Worm (Caenorhabditis elegans) whole organism, L4 larva: ENCODE measurements around the gene rnp-9.
"Not testable (repeated sequence)": the region's sequence is repeated elsewhere in the genome, so short reads cannot be mapped to it uniquely, and the experiment has no call there.

ENCODE experiments used
- F26F4.8 ChIP-seq: fragments of 200-800 bp; sonication (Bioruptor generic); conservative IDR thresholded peaks from 2 replicates; pipeline ENCODE4 v1.3.6; 2022; ENCODE audit warnings: missing genetic modification characterization, missing compliant biosample characterization
- F37D6.2 ChIP-seq: sonication (generic microtip); optimal IDR thresholded peaks from 2 replicates; lab custom pipeline; 2016; ENCODE audit warnings: mild to moderate bottlenecking, missing genetic modification characterization, missing compliant biosample characterization
- F44E2.7 ChIP-seq: fragments of 200-800 bp; sonication (Bioruptor generic); IDR thresholded peaks from 2 replicates; pipeline ENCODE4 v2.1.2; 2022; ENCODE audit warnings: missing genetic modification characterization, missing compliant biosample characterization
- T20F7.1 ChIP-seq: fragments of 200-800 bp; sonication (Bioruptor generic); optimal IDR thresholded peaks from 2 replicates; lab custom pipeline; 2018; ENCODE audit warnings: mild to moderate bottlenecking, missing genetic modification characterization, missing compliant biosample characterization
- Y75B8A.6 ChIP-seq: fragments of 200-800 bp; sonication (Bioruptor generic); IDR thresholded peaks from 2 replicates; pipeline ENCODE4 v1.3.6; 2022; ENCODE audit warnings: missing genetic modification reagents, missing genetic modification characterization, missing compliant biosample characterization
- ZK337.2 ChIP-seq: fragments of 200-800 bp; sonication (Bioruptor generic); IDR thresholded peaks from 2 replicates; pipeline ENCODE4 v1.3.6; 2022; ENCODE audit warnings: missing genetic modification reagents, missing genetic modification characterization, missing compliant biosample characterization
- ama-1 ChIP-seq: fragments of 150-350 bp; optimal IDR thresholded peaks from 2 replicates; lab custom pipeline; 2014; ENCODE audit warnings: inconsistent platforms, mixed read lengths
- ceh-20 ChIP-seq: fragments of 200-800 bp; sonication (Bioruptor generic); IDR thresholded peaks from 2 replicates; pipeline ENCODE4 v1.3.6; 2022; ENCODE audit warnings: missing genetic modification reagents, missing genetic modification characterization, missing compliant biosample characterization
- ceh-44 ChIP-seq: fragments of 200-800 bp; sonication (Bioruptor generic); IDR thresholded peaks from 2 replicates; pipeline ENCODE4 v1.3.6; 2022; ENCODE audit warnings: missing genetic modification reagents, missing genetic modification characterization, missing compliant biosample characterization
- daf-12 ChIP-seq: fragments of 150-350 bp; optimal IDR thresholded peaks from 2 replicates; lab custom pipeline; 2014; ENCODE audit warnings: missing biosample characterization, missing genetic modification reagents, missing genetic modification characterization
- daf-16 ChIP-seq, 3 experiments: sonication (generic microtip); optimal IDR thresholded peaks; 2 replicates each; lab custom pipeline; 2016 to 2017; ENCODE audit warnings: missing genetic modification characterization in 3 of 3, missing genetic modification reagents in 3 of 3, mild to moderate bottlenecking in 2 of 3, missing compliant biosample characterization in 2 of 3, missing biosample characterization in 1 of 3, moderate library complexity in 1 of 3
- dmd-8 ChIP-seq: fragments of 200-800 bp; sonication (Bioruptor generic); IDR thresholded peaks from 2 replicates; pipeline ENCODE4 v1.3.6; 2022; ENCODE audit warnings: missing genetic modification characterization, missing compliant biosample characterization
- dmd-9 ChIP-seq: fragments of 200-800 bp; sonication (Bioruptor generic); IDR thresholded peaks from 2 replicates; pipeline ENCODE4 v1.3.6; 2022; ENCODE audit warnings: missing genetic modification reagents, missing genetic modification characterization, missing compliant biosample characterization
- dve-1 ChIP-seq: sonication (generic microtip); optimal IDR thresholded peaks from 2 replicates; lab custom pipeline; 2017; ENCODE audit warnings: antibody characterized with exemption, mild to moderate bottlenecking, missing genetic modification characterization, missing compliant biosample characterization; ENCODE audit not compliant: insufficient read depth
- egl-43 ChIP-seq: fragments of 200-800 bp; sonication (Bioruptor generic); IDR thresholded peaks from 2 replicates; pipeline ENCODE4 v1.3.6; 2022; ENCODE audit warnings: missing genetic modification reagents, missing genetic modification characterization, missing compliant biosample characterization
- gei-8 ChIP-seq: fragments of 200-800 bp; sonication (Bioruptor generic); optimal IDR thresholded peaks from 2 replicates; lab custom pipeline; 2018; ENCODE audit warnings: mild to moderate bottlenecking, missing genetic modification characterization, missing compliant biosample characterization
- hif-1 ChIP-seq, 2 experiments: sonication (generic microtip); optimal IDR thresholded peaks; 2 replicates each; lab custom pipeline; 2016 to 2017; ENCODE audit warnings: missing compliant biosample characterization in 2 of 2, missing genetic modification characterization in 2 of 2, missing genetic modification reagents in 2 of 2, missing genotype in 2 of 2, mild to moderate bottlenecking in 1 of 2
- hlh-11 ChIP-seq: fragments of 200-800 bp; sonication (Bioruptor generic); optimal IDR thresholded peaks from 2 replicates; lab custom pipeline; 2018; ENCODE audit warnings: mild to moderate bottlenecking, missing genetic modification characterization, missing compliant biosample characterization
- hlh-30 ChIP-seq: sonication (generic microtip); optimal IDR thresholded peaks from 2 replicates; lab custom pipeline; 2017; ENCODE audit warnings: antibody characterized with exemption, mild to moderate bottlenecking, missing genetic modification characterization, missing compliant biosample characterization; ENCODE audit not compliant: insufficient read depth
- jun-1 ChIP-seq: fragments of 150-350 bp; optimal IDR thresholded peaks from 2 replicates; lab custom pipeline; 2014; ENCODE audit warnings: missing biosample characterization, missing genetic modification reagents, missing genetic modification characterization
- lim-7 ChIP-seq: fragments of 200-800 bp; sonication (Bioruptor generic); IDR thresholded peaks from 2 replicates; pipeline ENCODE4 v1.3.6; 2022; ENCODE audit warnings: missing genetic modification characterization, missing compliant biosample characterization
- lin-1 ChIP-seq: fragments of 200-800 bp; sonication (Bioruptor generic); IDR thresholded peaks from 2 replicates; pipeline ENCODE4 v1.3.6; 2022; ENCODE audit warnings: missing genetic modification reagents, missing genetic modification characterization, missing compliant biosample characterization
- madf-9 ChIP-seq: fragments of 200-800 bp; sonication (Bioruptor generic); conservative IDR thresholded peaks from 2 replicates; pipeline ENCODE4 v1.3.6; 2022; ENCODE audit warnings: missing genetic modification reagents, missing genetic modification characterization, missing compliant biosample characterization
- mdt-29 ChIP-seq: fragments of 200-800 bp; sonication (Bioruptor generic); IDR thresholded peaks from 2 replicates; pipeline ENCODE4 v1.3.6; 2022; ENCODE audit warnings: missing genetic modification reagents, missing genetic modification characterization, missing compliant biosample characterization
- mes-2 ChIP-seq: sonication (generic microtip); optimal IDR thresholded peaks from 2 replicates; lab custom pipeline; 2016; ENCODE audit warnings: missing genotype, mild to moderate bottlenecking, missing genetic modification characterization, missing compliant biosample characterization; ENCODE audit not compliant: poor library complexity, severe bottlenecking
- mxl-2 ChIP-seq: fragments of 200-800 bp; sonication (Bioruptor generic); conservative IDR thresholded peaks from 2 replicates; pipeline ENCODE4 v1.3.6; 2022; ENCODE audit warnings: missing genetic modification reagents, missing genetic modification characterization, missing compliant biosample characterization
- mxl-3 ChIP-seq: fragments of 200-800 bp; sonication (Bioruptor generic); optimal IDR thresholded peaks from 2 replicates; lab custom pipeline; 2018; ENCODE audit warnings: mild to moderate bottlenecking, missing genetic modification characterization, missing compliant biosample characterization
- nhr-10 ChIP-seq: fragments of 150-350 bp; optimal IDR thresholded peaks from 2 replicates; lab custom pipeline; 2014; ENCODE audit warnings: missing biosample characterization, missing genetic modification characterization
- nhr-11 ChIP-seq: fragments of 150-350 bp; optimal IDR thresholded peaks from 2 replicates; lab custom pipeline; 2014; ENCODE audit warnings: missing biosample characterization, missing genetic modification characterization
- nhr-111 ChIP-seq: fragments of 200-800 bp; sonication (Bioruptor generic); optimal IDR thresholded peaks from 2 replicates; lab custom pipeline; 2018; ENCODE audit warnings: mild to moderate bottlenecking, missing genetic modification characterization, missing compliant biosample characterization
- nhr-28 ChIP-seq: fragments of 150-350 bp; optimal IDR thresholded peaks from 2 replicates; lab custom pipeline; 2014; ENCODE audit warnings: missing biosample characterization, missing genetic modification characterization
- rbr-2 ChIP-seq: sonication (generic microtip); optimal IDR thresholded peaks from 2 replicates; lab custom pipeline; 2016; ENCODE audit warnings: missing genotype, missing genetic modification characterization, missing compliant biosample characterization
- sdz-12 ChIP-seq: fragments of 200-800 bp; sonication (Bioruptor generic); optimal IDR thresholded peaks from 2 replicates; lab custom pipeline; 2018; ENCODE audit warnings: mild to moderate bottlenecking, missing genetic modification characterization, missing compliant biosample characterization
- set-16 ChIP-seq: fragments of 200-800 bp; sonication (Bioruptor generic); IDR thresholded peaks from 2 replicates; pipeline ENCODE4 v1.3.6; 2022; ENCODE audit warnings: missing genetic modification reagents, missing genetic modification characterization, missing compliant biosample characterization
- snpc-4 ChIP-seq: fragments of 150-350 bp; optimal IDR thresholded peaks from 2 replicates; lab custom pipeline; 2014; ENCODE audit warnings: missing biosample characterization, missing genetic modification characterization
- spr-1 ChIP-seq: sonication (generic microtip); optimal IDR thresholded peaks from 2 replicates; lab custom pipeline; 2016; ENCODE audit warnings: mild to moderate bottlenecking, missing genetic modification characterization, missing compliant biosample characterization
- tag-97 ChIP-seq: fragments of 200-800 bp; sonication (Bioruptor generic); IDR thresholded peaks from 2 replicates; pipeline ENCODE4 v1.3.6; 2022; ENCODE audit warnings: missing genetic modification characterization, missing compliant biosample characterization
- unc-39 ChIP-seq: sonication (generic microtip); optimal IDR thresholded peaks from 2 replicates; lab custom pipeline; 2017; ENCODE audit warnings: missing biosample characterization, missing genetic modification characterization
- unc-62 ChIP-seq, 3 experiments: fragments of 150-350 bp in 1 of 3; sonication (generic microtip); optimal IDR thresholded peaks in 2 of 3; peaks in 1 of 3; 1 replicate in 1 of 3; 2 replicates in 2 of 3; lab custom pipeline; 2014 to 2017; ENCODE audit warnings: missing biosample characterization in 3 of 3, missing genetic modification characterization in 3 of 3, missing genetic modification reagents in 3 of 3, missing genotype in 1 of 3
- zfp-2 ChIP-seq: sonication (generic microtip); optimal IDR thresholded peaks from 2 replicates; lab custom pipeline; 2016; ENCODE audit warnings: mild to moderate bottlenecking, missing genetic modification characterization, missing compliant biosample characterization
- zfp-3 ChIP-seq: fragments of 200-800 bp; sonication (Bioruptor generic); conservative IDR thresholded peaks from 2 replicates; pipeline ENCODE4 v1.3.6; 2022; ENCODE audit warnings: missing genetic modification reagents, missing genetic modification characterization, missing compliant biosample characterization
- ztf-11 ChIP-seq: fragments of 150-350 bp; optimal IDR thresholded peaks from 2 replicates; lab custom pipeline; 2014; ENCODE audit warnings: missing biosample characterization, missing genetic modification characterization

rnp-9 gene

DNA sequence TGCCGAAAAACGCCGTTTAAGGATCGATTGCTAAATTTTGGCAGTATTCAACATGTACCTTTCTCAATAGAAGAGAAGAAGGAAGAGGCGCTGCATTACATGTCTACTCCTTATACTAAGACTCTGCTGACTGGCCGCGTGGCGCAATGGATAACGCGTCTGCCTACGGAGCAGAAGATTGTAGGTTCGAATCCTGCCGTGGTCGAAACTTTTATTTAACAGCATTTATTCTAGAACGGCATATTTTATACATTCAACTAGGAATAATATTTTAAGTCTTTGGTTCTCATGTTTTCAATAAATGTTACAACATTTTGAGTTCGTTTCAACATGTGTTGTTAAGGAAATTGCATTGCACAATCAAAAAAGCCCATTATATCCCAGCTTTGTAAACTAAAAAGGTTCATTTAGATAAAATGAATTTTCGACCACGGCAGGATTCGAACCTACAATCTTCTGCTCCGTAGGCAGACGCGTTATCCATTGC is 34.5 kb upstream of the rnp-9 start (continued):
- peak; percentile 89 for TF ChIP-seq dmd-8 (GFP tag; lab: Robert Waterston, UW)
- peak; percentile 67 for TF ChIP-seq rbr-2
- peak; percentile 49 for TF ChIP-seq gei-8 (GFP tag; lab: Kevin White, UChicago)
- TF ChIP-seq T20F7.1 (GFP tag; lab: Kevin White, UChicago), result peak; percentile 66
- 0 out of 2 replicates have a peak, but pooled peaks have one; percentile 23 for TF ChIP-seq mdt-29 (GFP tag; lab: Robert Waterston, UW)
- TF ChIP-seq hlh-11 (tag; lab: Kevin White, UChicago), result peak; percentile 50
- TF ChIP-seq mes-2 (tag; lab: Kevin White, UChicago), result peak; percentile 77
- TF ChIP-seq unc-62 (GFP tag; optimal IDR thresholded peaks at IDR 0.05 in 1 of 2; lab: Kevin White, UChicago), result peak in 1 of 2 experiments; percentile 87
- TF ChIP-seq unc-62 (tag; optimal IDR thresholded peaks at IDR 0.05; lab: Kevin White, UChicago), result not testable (repeated sequence)
- peak; percentile 60; the same call in 1 of the 2 replicates for TF ChIP-seq lin-1 (GFP tag; lab: Robert Waterston, UW)
- peak; percentile 83 for TF ChIP-seq lim-7
- TF ChIP-seq mxl-3 (GFP tag; lab: Kevin White, UChicago), result peak; percentile 45
- TF ChIP-seq hlh-30, result peak; percentile 61
- peak; percentile 32 for TF ChIP-seq sdz-12 (GFP tag; lab: Kevin White, UChicago)
- TF ChIP-seq zfp-3 (GFP tag; lab: Robert Waterston, UW), result peak; percentile 68; the same call in 1 of the 2 replicates
- TF ChIP-seq ceh-20 (GFP tag; lab: Robert Waterston, UW), result peak; percentile 58; the same call in 1 of the 2 replicates

DNA sequence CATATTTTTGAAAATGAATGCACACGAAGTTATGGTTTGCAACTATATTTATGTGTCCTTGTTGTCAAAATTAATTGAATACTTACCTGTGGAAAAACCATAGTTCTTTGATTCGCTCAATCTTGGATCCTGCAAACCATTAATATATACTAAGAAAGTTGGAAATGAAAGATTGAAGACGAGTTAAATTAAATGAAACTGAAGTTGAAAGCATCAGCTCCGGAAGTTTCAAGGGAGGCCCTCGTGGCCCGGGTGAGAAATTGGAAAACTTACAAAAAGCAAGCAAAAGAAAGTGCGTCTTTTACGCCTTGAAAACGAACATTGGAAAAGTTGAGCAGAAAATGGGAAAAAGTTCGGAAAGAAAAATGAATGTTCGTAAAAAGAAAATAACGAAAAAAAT is 34.0 kb upstream of the rnp-9 start, which contains the start of gene unc-58:
Gene unc-58 (minus strand): TSS at position 101 of the 400 bp plus-strand sequence.
- TF ChIP-seq ceh-20 (GFP tag; lab: Robert Waterston, UW) (0 out of 2 replicates have a peak, but pooled peaks have one; percentile 2), F37D6.2 (no peak), snpc-4 (tag; lab: Kevin White, UChicago) (no peak)

DNA sequence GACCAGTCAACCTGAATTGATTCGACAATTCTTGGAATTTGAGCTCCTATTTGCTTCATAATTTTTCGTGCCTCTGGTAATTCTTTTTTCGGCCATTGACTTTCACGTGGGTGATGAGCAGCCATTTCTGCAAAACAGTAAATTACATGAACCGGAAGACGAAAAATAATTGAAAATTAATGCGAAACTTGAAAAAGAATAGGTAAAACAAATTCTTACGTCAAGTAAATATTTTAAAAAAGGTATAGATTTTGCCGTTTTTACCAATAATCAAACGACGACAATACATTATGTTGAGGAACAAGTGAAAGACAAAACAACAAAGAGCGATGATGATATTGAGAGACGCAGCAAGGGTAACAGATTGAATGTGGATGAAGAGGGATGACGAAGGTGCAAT is 28.6 kb upstream of the rnp-9 start, which contains the start of gene moc-1:
Gene moc-1 (minus strand): TSS at position 127 of the 400 bp plus-strand sequence.
- TF ChIP-seq daf-16 (GFP tag; optimal IDR thresholded peaks at IDR 0.05; lab: Kevin White, UChicago) (no peak), daf-16 (tag; optimal IDR thresholded peaks at IDR 0.05; lab: Kevin White, UChicago) (peak; percentile 19), hif-1 (tag; optimal IDR thresholded peaks at IDR 0.05; lab: Kevin White, UChicago) (no peak), lim-7 (no peak), unc-62 (GFP tag; optimal IDR thresholded peaks at IDR 0.05 in 1 of 2; lab: Kevin White, UChicago) (peak in 1 of 2 experiments; percentile 94), unc-62 (tag; optimal IDR thresholded peaks at IDR 0.05; lab: Kevin White, UChicago) (no peak), dve-1 (tag; lab: Kevin White, UChicago) (no peak)

DNA sequence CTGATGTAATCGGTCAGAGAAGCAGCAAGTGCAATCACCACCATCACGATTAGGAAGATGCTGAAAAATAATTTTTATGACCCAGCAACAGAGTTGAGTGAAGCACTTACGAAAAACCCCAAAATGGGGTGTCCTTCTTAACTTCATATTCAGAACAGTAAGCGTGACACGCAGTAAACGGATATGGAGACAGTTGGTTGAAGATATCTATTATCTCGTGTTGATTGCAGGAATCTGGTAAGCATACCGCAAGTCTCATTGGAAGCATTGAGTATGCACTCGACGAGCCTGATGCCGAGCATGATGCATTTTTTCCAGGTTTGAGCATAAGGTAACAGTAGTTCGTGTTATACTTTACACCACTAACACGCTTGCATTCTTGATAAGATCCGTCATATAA is 25.8 kb upstream of the rnp-9 start:
- TF ChIP-seq jun-1 (tag; lab: Kevin White, UChicago) (no peak), spr-1 (tag; lab: Kevin White, UChicago) (no peak), ceh-44 (GFP tag; lab: Robert Waterston, UW) (no peak), nhr-111 (GFP tag; lab: Kevin White, UChicago) (no peak), nhr-10 (no peak), unc-39 (tag; lab: Kevin White, UChicago) (no peak), Y75B8A.6 (GFP tag; lab: Robert Waterston, UW) (no peak), zfp-3 (GFP tag; lab: Robert Waterston, UW) (0 out of 2 replicates have a peak, but pooled peaks have one; percentile 49), dmd-9 (no peak), lin-1 (GFP tag; lab: Robert Waterston, UW) (no peak), daf-12 (tag; lab: Kevin White, UChicago) (no peak), ama-1 (no peak), nhr-11 (no peak), set-16 (GFP tag; lab: Robert Waterston, UW) (no peak), ZK337.2 (GFP tag; lab: Robert Waterston, UW) (no peak), mxl-2 (no peak), zfp-2 (no peak), F26F4.8 (no peak), madf-9 (GFP tag; lab: Robert Waterston, UW) (no peak), ztf-11 (no peak), egl-43 (GFP tag; lab: Robert Waterston, UW) (no peak), tag-97 (GFP tag; lab: Robert Waterston, UW) (0 out of 2 replicates have a peak, but pooled peaks have one; percentile 55), F44E2.7 (no peak), mes-2 (tag; lab: Kevin White, UChicago) (no peak), nhr-28 (tag; lab: Kevin White, UChicago) (no peak)
